Fruit fly (Drosophila melanogaster) whole organism, pupa: Measurements from ENCODE around the gene Pcmt.

ENCODE experiments used
- CG15710 ChIP-seq: fragments of 200-800 bp; sonication (Bioruptor generic); optimal IDR thresholded peaks from 2 replicates; lab custom pipeline; 2018; ENCODE audit warnings: missing biosample characterization, mild to moderate bottlenecking, missing genetic modification characterization, moderate library complexity
- CG17806 ChIP-seq: fragments of 200-800 bp; sonication (Bioruptor generic); optimal IDR thresholded peaks from 2 replicates; lab custom pipeline; 2018; ENCODE audit warnings: missing biosample characterization, mild to moderate bottlenecking, missing genetic modification characterization, moderate library complexity
- CG34367 ChIP-seq: fragments of 200-800 bp; sonication (Bioruptor generic); optimal IDR thresholded peaks from 2 replicates; lab custom pipeline; 2018; ENCODE audit warnings: missing biosample characterization, mild to moderate bottlenecking, missing genetic modification characterization
- Pif1B ChIP-seq: fragments of 200-800 bp; sonication (Bioruptor generic); optimal IDR thresholded peaks from 3 replicates; lab custom pipeline; 2016; ENCODE audit warnings: missing biosample characterization, missing genetic modification characterization
- gl ChIP-seq: fragments of 200-800 bp; sonication (Bioruptor generic); optimal IDR thresholded peaks from 2 replicates; lab custom pipeline; 2018; ENCODE audit warnings: missing biosample characterization, mild to moderate bottlenecking, missing genetic modification characterization

dm6 chr3R:5554852-5555251 is 736 bp upstream of the Pcmt start, which contains the start of gene Snm1:
- TF ChIP-seq CG34367 (tag; lab: Kevin White, UChicago) (no peak), gl (tag; lab: Kevin White, UChicago) (no peak), CG17806 (tag; lab: Kevin White, UChicago) (no peak), Pif1B (no peak), CG15710 (no peak)
